Worm (Caenorhabditis elegans): ENCODE data around the gene gei-3.

ce11 chrX:12843530-12843929 lies 30.1 kb upstream of the gei-3 start:
- TF ChIP-seq efl-1 (optimal IDR thresholded peaks at IDR 0.05) (peak; percentile 0 to 12), efl-1 (GFP tag; optimal IDR thresholded peaks at IDR 0.05 in 1 of 2) (peak in 1 of 2 experiments; percentile 89), skn-1 (tag; optimal IDR thresholded peaks at IDR 0.05) (peak; percentile 14)
